Worm (Caenorhabditis elegans): ENCODE results near the gene F09E10.1.

The F09E10.1 gene

ce11 chrX:1516574-1516973 lies 14.0 kb downstream of the F09E10.1 start:
- TF ChIP-seq lin-32 (GFP tag; optimal IDR thresholded peaks at IDR 0.05) (no peak), mls-2 (tag; optimal IDR thresholded peaks at IDR 0.05) (no peak), nhr-76 (tag; optimal IDR thresholded peaks at IDR 0.05) (no peak), M03D4.4 (tag; optimal IDR thresholded peaks at IDR 0.05) (no peak), nhr-2 (tag; optimal IDR thresholded peaks at IDR 0.05) (no peak), snpc-4 (tag; optimal IDR thresholded peaks at IDR 0.05) (no peak), bed-3 (GFP tag; optimal IDR thresholded peaks at IDR 0.05) (no peak), ces-1 (GFP tag; optimal IDR thresholded peaks at IDR 0.05) (no peak), ham-2 (GFP tag; optimal IDR thresholded peaks at IDR 0.05) (no peak), elt-3 (tag; optimal IDR thresholded peaks at IDR 0.05) (no peak), zip-8 (tag; optimal IDR thresholded peaks at IDR 0.05) (no peak), lsy-2 (tag; optimal IDR thresholded peaks at IDR 0.05) (no peak), ztf-11 (tag; optimal IDR thresholded peaks at IDR 0.05) (no peak), tbx-8 (GFP tag; optimal IDR thresholded peaks at IDR 0.05) (no peak), ceh-39 (tag; optimal IDR thresholded peaks at IDR 0.05) (no peak), nhr-28 (tag; optimal IDR thresholded peaks at IDR 0.05) (no peak)

DNA sequence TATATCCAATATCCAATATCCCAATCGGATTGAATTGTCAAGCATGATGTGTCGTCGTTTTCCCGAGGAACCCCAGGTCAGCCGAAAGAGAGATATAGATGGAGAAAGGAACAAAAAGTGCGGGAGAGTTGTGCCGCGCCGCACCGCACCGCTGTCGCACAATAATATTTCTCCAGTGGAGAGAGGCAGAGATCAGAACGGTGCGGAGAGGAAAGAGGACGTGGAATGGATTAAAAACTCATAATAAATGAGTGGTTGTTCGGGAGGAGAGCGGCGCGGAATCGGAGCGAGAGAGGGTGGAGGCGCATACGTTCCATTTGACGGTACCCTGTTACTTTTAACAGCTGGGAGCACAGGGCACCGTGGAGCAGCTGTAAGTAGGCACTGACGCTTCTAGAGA lies 14.9 kb downstream of the F09E10.1 start:
- TF ChIP-seq zip-8 (tag; optimal IDR thresholded peaks at IDR 0.05) (no peak), elt-1 (tag; optimal IDR thresholded peaks at IDR 0.05; ENCODE audit: borderline replicate concordance, insufficient read depth) (no peak), cnd-1 (tag; optimal IDR thresholded peaks at IDR 0.05) (no peak), ceh-39 (tag; optimal IDR thresholded peaks at IDR 0.05) (no peak), unc-120 (tag; optimal IDR thresholded peaks at IDR 0.05; ENCODE audit: poor library complexity, severe bottlenecking) (peak; percentile 4)

ce11 chrX:1521387-1521786 lies 18.8 kb downstream of the F09E10.1 start, which contains the start of gene toca-1:
Gene toca-1 (minus strand): TSS chrX:1521487.
- TF ChIP-seq cnd-1 (tag; optimal IDR thresholded peaks at IDR 0.05) (no peak), hlh-1 (tag; optimal IDR thresholded peaks at IDR 0.05) (no peak), sem-2 (GFP tag; optimal IDR thresholded peaks at IDR 0.05) (no peak), ztf-11 (tag; optimal IDR thresholded peaks at IDR 0.05) (no peak), snpc-4 (tag; optimal IDR thresholded peaks at IDR 0.05) (no peak), nhr-237 (tag; optimal IDR thresholded peaks at IDR 0.05) (no peak), nhr-28 (tag; optimal IDR thresholded peaks at IDR 0.05) (no peak), unc-39 (tag; optimal IDR thresholded peaks at IDR 0.05) (no peak), mab-5 (tag; optimal IDR thresholded peaks at IDR 0.05) (no peak), lsy-2 (tag; optimal IDR thresholded peaks at IDR 0.05) (no peak)

- no peak for TF ChIP-seq M03D4.4 (tag; optimal IDR thresholded peaks at IDR 0.05)
- peak; percentile 2 for TF ChIP-seq sptf-1 (tag; optimal IDR thresholded peaks at IDR 0.05)
- no peak for TF ChIP-seq zip-8 (tag; optimal IDR thresholded peaks at IDR 0.05)
- peak; percentile 68 for TF ChIP-seq unc-120 (tag; optimal IDR thresholded peaks at IDR 0.05; ENCODE audit: poor library complexity, severe bottlenecking)
- peak; percentile 71 for TF ChIP-seq hlh-1 (tag; optimal IDR thresholded peaks at IDR 0.05)
- TF ChIP-seq unc-62 (GFP tag; optimal IDR thresholded peaks at IDR 0.05): peak; percentile 1
- peak; percentile 5 for TF ChIP-seq ces-1 (GFP tag; optimal IDR thresholded peaks at IDR 0.05)
Measured at ce11 chrX:1522068-1522467, 19.5 kb downstream of the F09E10.1 start.

- no peak for TF ChIP-seq zip-8 (tag; optimal IDR thresholded peaks at IDR 0.05)
- no peak for TF ChIP-seq nhr-2 (tag; optimal IDR thresholded peaks at IDR 0.05)
- TF ChIP-seq ztf-11 (tag; optimal IDR thresholded peaks at IDR 0.05): no peak
- peak; percentile 74 for TF ChIP-seq ces-1 (GFP tag; optimal IDR thresholded peaks at IDR 0.05)
- TF ChIP-seq hlh-1 (tag; optimal IDR thresholded peaks at IDR 0.05): peak; percentile 47
- no peak for TF ChIP-seq lin-13 (tag; optimal IDR thresholded peaks at IDR 0.05)
Measured at ce11 chrX:1523272-1523671, 20.7 kb downstream of the F09E10.1 start.

DNA sequence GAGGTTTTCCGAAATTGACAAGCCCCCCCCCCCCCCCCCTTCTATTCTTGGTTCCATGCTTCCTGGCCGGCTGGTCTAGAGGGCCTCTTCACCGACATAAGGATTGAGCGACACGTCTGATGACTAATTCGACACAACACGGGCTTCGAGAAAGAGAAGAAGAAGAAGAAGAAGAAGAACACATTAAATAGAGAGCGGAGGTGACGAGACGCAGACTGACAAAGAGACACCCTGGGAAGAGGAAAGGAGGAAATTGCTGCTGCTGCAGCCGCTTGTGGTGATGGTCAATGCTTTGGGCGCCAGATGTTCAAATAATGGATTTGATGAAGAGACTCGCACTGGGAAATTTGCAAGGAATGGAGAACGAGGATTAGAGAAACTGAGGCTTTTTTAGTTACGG lies 22.0 kb downstream of the F09E10.1 start:
- TF ChIP-seq ceh-83 (GFP tag; optimal IDR thresholded peaks at IDR 0.05): no peak
- no peak for TF ChIP-seq nhr-237 (tag; optimal IDR thresholded peaks at IDR 0.05)
- peak; percentile 77 for TF ChIP-seq lin-32 (GFP tag; optimal IDR thresholded peaks at IDR 0.05)
- no peak for TF ChIP-seq flh-1 (GFP tag; optimal IDR thresholded peaks at IDR 0.05)
- TF ChIP-seq elt-3 (tag; optimal IDR thresholded peaks at IDR 0.05): no peak
- no peak for TF ChIP-seq nhr-12 (tag; optimal IDR thresholded peaks at IDR 0.05)
- TF ChIP-seq lsy-2 (tag; optimal IDR thresholded peaks at IDR 0.05): no peak
- peak; percentile 77 for TF ChIP-seq ham-2 (GFP tag; optimal IDR thresholded peaks at IDR 0.05)
- TF ChIP-seq lin-13 (tag; optimal IDR thresholded peaks at IDR 0.05): no peak
- TF ChIP-seq pha-4 (tag; optimal IDR thresholded peaks at IDR 0.05): no peak
- no peak for TF ChIP-seq ztf-11 (tag; optimal IDR thresholded peaks at IDR 0.05)
- TF ChIP-seq bed-3 (GFP tag; optimal IDR thresholded peaks at IDR 0.05): no peak
- TF ChIP-seq mep-1 (tag; optimal IDR thresholded peaks at IDR 0.05): peak; percentile 45
- no peak for TF ChIP-seq elt-1 (tag; optimal IDR thresholded peaks at IDR 0.05; ENCODE audit: borderline replicate concordance, insufficient read depth)
- no peak for TF ChIP-seq nhr-76 (tag; optimal IDR thresholded peaks at IDR 0.05)
- peak; percentile 56 for TF ChIP-seq mls-2 (tag; optimal IDR thresholded peaks at IDR 0.05)
- no peak for TF ChIP-seq ceh-39 (tag; optimal IDR thresholded peaks at IDR 0.05)
- peak; percentile 74 for TF ChIP-seq unc-62 (GFP tag; optimal IDR thresholded peaks at IDR 0.05)
- no peak for TF ChIP-seq nhr-28 (tag; optimal IDR thresholded peaks at IDR 0.05)
- TF ChIP-seq unc-120 (tag; optimal IDR thresholded peaks at IDR 0.05; ENCODE audit: poor library complexity, severe bottlenecking): peak; percentile 78
- no peak for TF ChIP-seq drap-1 (GFP tag; optimal IDR thresholded peaks at IDR 0.05)
- TF ChIP-seq sptf-1 (tag; optimal IDR thresholded peaks at IDR 0.05): no peak
- no peak for TF ChIP-seq blmp-1 (tag; optimal IDR thresholded peaks at IDR 0.05)
- no peak for TF ChIP-seq snpc-4 (tag; optimal IDR thresholded peaks at IDR 0.05)
- TF ChIP-seq mab-5 (tag; optimal IDR thresholded peaks at IDR 0.05): no peak
- no peak for TF ChIP-seq zip-8 (tag; optimal IDR thresholded peaks at IDR 0.05)
- TF ChIP-seq cnd-1 (tag; optimal IDR thresholded peaks at IDR 0.05): peak; percentile 61
- TF ChIP-seq sem-2 (GFP tag; optimal IDR thresholded peaks at IDR 0.05): no peak
- TF ChIP-seq ceh-43 (GFP tag; optimal IDR thresholded peaks at IDR 0.05): no peak
- TF ChIP-seq tbx-8 (GFP tag; optimal IDR thresholded peaks at IDR 0.05): no peak
- peak; percentile 45 for TF ChIP-seq hlh-1 (tag; optimal IDR thresholded peaks at IDR 0.05)
- peak; percentile 77 for TF ChIP-seq ces-1 (GFP tag; optimal IDR thresholded peaks at IDR 0.05)
- TF ChIP-seq M03D4.4 (tag; optimal IDR thresholded peaks at IDR 0.05): peak; percentile 13
